Worm (Caenorhabditis elegans) whole organism, young adult: ENCODE data around the gene ugt-58.

ENCODE experiments used
- B0035.1 ChIP-seq: sonication (generic microtip); optimal IDR thresholded peaks from 2 replicates; lab custom pipeline; 2016; ENCODE audit warnings: missing genetic modification characterization, mild to moderate bottlenecking, missing compliant biosample characterization, missing genotype, missing genetic modification reagents
- C17E4.6 ChIP-seq: fragments of 200-800 bp; sonication (Bioruptor generic); IDR thresholded peaks from 2 replicates; pipeline ENCODE4 v1.3.6; 2022; ENCODE audit warnings: missing genetic modification reagents, missing genetic modification characterization, missing compliant biosample characterization
- F10E7.11 ChIP-seq: sonication (generic microtip); optimal IDR thresholded peaks from 2 replicates; lab custom pipeline; 2017; ENCODE audit warnings: mild to moderate bottlenecking, missing genetic modification characterization, moderate library complexity, missing compliant biosample characterization
- F33H1.4 ChIP-seq: fragments of 200-800 bp; sonication (Bioruptor generic); IDR thresholded peaks from 2 replicates; pipeline ENCODE4 v1.3.6; 2022; ENCODE audit warnings: missing genetic modification reagents, missing genetic modification characterization, missing compliant biosample characterization
- F37B4.10 ChIP-seq: fragments of 200-800 bp; sonication (Bioruptor generic); IDR thresholded peaks from 2 replicates; pipeline ENCODE4 v1.3.6; 2022; ENCODE audit warnings: missing genetic modification characterization, missing compliant biosample characterization
- F55B11.4 ChIP-seq: sonication (generic microtip); optimal IDR thresholded peaks from 2 replicates; lab custom pipeline; 2016; ENCODE audit warnings: missing compliant biosample characterization, missing genetic modification characterization, borderline replicate concordance; ENCODE audit not compliant: insufficient read depth
- F57C9.4 ChIP-seq: sonication (generic microtip); optimal IDR thresholded peaks from 2 replicates; lab custom pipeline; 2017; ENCODE audit warnings: mild to moderate bottlenecking, missing genetic modification characterization, missing compliant biosample characterization
- Y53G8AR.9 ChIP-seq: fragments of 200-800 bp; sonication (Bioruptor generic); conservative IDR thresholded peaks from 2 replicates; pipeline ENCODE4 v1.3.6; 2022; ENCODE audit warnings: missing genetic modification reagents, missing genetic modification characterization, missing compliant biosample characterization
- Y79H2A.3 ChIP-seq: fragments of 200-800 bp; sonication (Bioruptor generic); conservative IDR thresholded peaks from 2 replicates; pipeline ENCODE4 v1.3.6; 2022; ENCODE audit warnings: missing genetic modification reagents, missing genetic modification characterization, missing compliant biosample characterization
- ZK185.1 ChIP-seq: sonication (generic microtip); optimal IDR thresholded peaks from 2 replicates; lab custom pipeline; 2016; ENCODE audit warnings: mild to moderate bottlenecking, missing genetic modification characterization, missing compliant biosample characterization; ENCODE audit not compliant: poor library complexity, severe bottlenecking
- aptf-2 ChIP-seq: fragments of 200-800 bp; sonication (Bioruptor generic); conservative IDR thresholded peaks from 2 replicates; pipeline ENCODE4 v1.3.6; 2022; ENCODE audit warnings: missing genetic modification reagents, missing genetic modification characterization, missing compliant biosample characterization
- aptf-3 ChIP-seq: fragments of 200-800 bp; sonication (Bioruptor generic); IDR thresholded peaks from 2 replicates; pipeline ENCODE4 v1.3.6; 2022; ENCODE audit warnings: missing genetic modification characterization, missing compliant biosample characterization
- ccch-3 ChIP-seq: fragments of 200-800 bp; sonication (Bioruptor generic); optimal IDR thresholded peaks from 2 replicates; lab custom pipeline; 2018; ENCODE audit warnings: mild to moderate bottlenecking, missing genetic modification characterization, missing compliant biosample characterization
- ceh-27 ChIP-seq: fragments of 200-800 bp; sonication (Bioruptor generic); optimal IDR thresholded peaks from 2 replicates; lab custom pipeline; 2018; ENCODE audit warnings: mild to moderate bottlenecking, missing genetic modification characterization, moderate library complexity, missing compliant biosample characterization
- ceh-58 ChIP-seq: fragments of 200-800 bp; sonication (Bioruptor generic); IDR thresholded peaks from 2 replicates; pipeline ENCODE4 v1.3.6; 2022; ENCODE audit warnings: missing genetic modification characterization, missing compliant biosample characterization
- dox-1 ChIP-seq: fragments of 200-800 bp; sonication (Bioruptor generic); IDR thresholded peaks from 2 replicates; pipeline ENCODE4 v1.3.6; 2022; ENCODE audit warnings: missing genetic modification reagents, missing genetic modification characterization, missing compliant biosample characterization
- dpl-1 ChIP-seq: fragments of 150-350 bp; optimal IDR thresholded peaks from 2 replicates; lab custom pipeline; 2014; ENCODE audit warnings: missing biosample characterization, missing genetic modification reagents, missing genetic modification characterization
- gei-17 ChIP-seq: fragments of 200-800 bp; sonication (Bioruptor generic); optimal IDR thresholded peaks from 2 replicates; lab custom pipeline; 2018; ENCODE audit warnings: mild to moderate bottlenecking, missing genetic modification characterization, missing compliant biosample characterization
- him-1 ChIP-seq: sonication (generic microtip); optimal IDR thresholded peaks from 2 replicates; lab custom pipeline; 2016; ENCODE audit warnings: missing genotype, missing genetic modification reagents, missing genetic modification characterization, missing compliant biosample characterization
- hlh-26 ChIP-seq: fragments of 200-800 bp; sonication (Bioruptor generic); conservative IDR thresholded peaks from 2 replicates; pipeline ENCODE4 v1.3.6; 2022; ENCODE audit warnings: missing genetic modification reagents, missing genetic modification characterization, missing compliant biosample characterization
- lag-1 ChIP-seq: fragments of 200-800 bp; sonication (Bioruptor generic); IDR thresholded peaks from 2 replicates; pipeline ENCODE4 v1.3.6; 2022; ENCODE audit warnings: missing genetic modification reagents, missing genetic modification characterization, missing compliant biosample characterization
- lin-35 ChIP-seq, 3 experiments: fragments of 150-350 bp in 2 of 3; sonication (generic microtip) in 1 of 3; optimal IDR thresholded peaks; 2 replicates each; lab custom pipeline; 2014 to 2018; ENCODE audit warnings: missing biosample characterization in 3 of 3, missing genetic modification characterization in 3 of 3, missing genetic modification reagents in 3 of 3
- lin-54 ChIP-seq: fragments of 200-800 bp; sonication (Bioruptor generic); optimal IDR thresholded peaks from 2 replicates; lab custom pipeline; 2018; ENCODE audit warnings: mild to moderate bottlenecking, missing genetic modification characterization, missing compliant biosample characterization
- lir-1 ChIP-seq: fragments of 200-800 bp; sonication (Bioruptor generic); conservative IDR thresholded peaks from 2 replicates; pipeline ENCODE4 v1.3.6; 2022; ENCODE audit warnings: missing genetic modification reagents, missing genetic modification characterization, missing compliant biosample characterization
- lsl-1 ChIP-seq: fragments of 200-800 bp; sonication (Bioruptor generic); optimal IDR thresholded peaks from 2 replicates; lab custom pipeline; 2018; ENCODE audit warnings: mild to moderate bottlenecking, missing genetic modification characterization, moderate library complexity, missing compliant biosample characterization
- madf-10 ChIP-seq: sonication (generic microtip); optimal IDR thresholded peaks from 2 replicates; lab custom pipeline; 2016; ENCODE audit warnings: mild to moderate bottlenecking, missing genetic modification characterization, missing compliant biosample characterization
- mel-28 ChIP-seq: sonication (generic microtip); optimal IDR thresholded peaks from 2 replicates; lab custom pipeline; 2016; ENCODE audit warnings: borderline replicate concordance, mild to moderate bottlenecking, missing genetic modification characterization, missing compliant biosample characterization
- mes-4 ChIP-seq: sonication (generic microtip); optimal IDR thresholded peaks from 2 replicates; lab custom pipeline; 2016; ENCODE audit warnings: missing genotype, missing genetic modification characterization, missing compliant biosample characterization
- mxl-1 ChIP-seq: sonication (generic microtip); optimal IDR thresholded peaks from 2 replicates; lab custom pipeline; 2016; ENCODE audit warnings: missing genetic modification characterization, missing compliant biosample characterization
- nfya-1 ChIP-seq: sonication (generic microtip); optimal IDR thresholded peaks from 2 replicates; lab custom pipeline; 2017; ENCODE audit warnings: antibody characterized with exemption, missing compliant biosample characterization, missing genetic modification characterization, borderline replicate concordance; ENCODE audit not compliant: insufficient read depth
- nfya-2 ChIP-seq: fragments of 200-800 bp; sonication (Bioruptor generic); IDR thresholded peaks from 2 replicates; pipeline ENCODE4 v1.3.6; 2022; ENCODE audit warnings: missing genetic modification reagents, missing genetic modification characterization, missing compliant biosample characterization
- nhr-179 ChIP-seq: sonication (generic microtip); optimal IDR thresholded peaks from 2 replicates; lab custom pipeline; 2016; ENCODE audit warnings: mild to moderate bottlenecking, missing genetic modification characterization, missing compliant biosample characterization
- nhr-27 ChIP-seq: fragments of 200-800 bp; sonication (Bioruptor generic); optimal IDR thresholded peaks from 2 replicates; lab custom pipeline; 2018; ENCODE audit warnings: mild to moderate bottlenecking, missing genetic modification characterization, moderate library complexity, missing compliant biosample characterization
- nhr-80 ChIP-seq: sonication (generic microtip); optimal IDR thresholded peaks from 2 replicates; lab custom pipeline; 2016; ENCODE audit warnings: missing genetic modification characterization, missing compliant biosample characterization
- nhr-90 ChIP-seq: sonication (generic microtip); optimal IDR thresholded peaks from 2 replicates; lab custom pipeline; 2016; ENCODE audit warnings: missing genotype, mild to moderate bottlenecking, missing genetic modification characterization, missing compliant biosample characterization
- pbrm-1 ChIP-seq: fragments of 200-800 bp; sonication (Bioruptor generic); IDR thresholded peaks from 2 replicates; pipeline ENCODE4 v1.3.6; 2022; ENCODE audit warnings: missing genetic modification reagents, missing genetic modification characterization, missing compliant biosample characterization
- rcor-1 ChIP-seq: fragments of 200-800 bp; sonication (Bioruptor generic); IDR thresholded peaks from 2 replicates; pipeline ENCODE4 v1.3.6; 2022; ENCODE audit warnings: missing genetic modification reagents, missing genetic modification characterization, missing compliant biosample characterization
- repo-1 ChIP-seq: sonication (generic microtip); optimal IDR thresholded peaks from 2 replicates; lab custom pipeline; 2017; ENCODE audit warnings: mild to moderate bottlenecking, missing genetic modification characterization, missing compliant biosample characterization
- sea-2 ChIP-seq: fragments of 200-800 bp; sonication (Bioruptor generic); IDR thresholded peaks from 2 replicates; pipeline ENCODE4 v1.3.6; 2022; ENCODE audit warnings: missing genetic modification characterization, missing compliant biosample characterization
- snpc-1.1 ChIP-seq: sonication (generic microtip); optimal IDR thresholded peaks from 2 replicates; lab custom pipeline; 2017; ENCODE audit warnings: missing genetic modification characterization, mild to moderate bottlenecking, missing compliant biosample characterization, antibody characterized with exemption, moderate library complexity, missing genotype, missing genetic modification reagents; ENCODE audit not compliant: insufficient read depth
- snpc-4 ChIP-seq, 5 experiments: fragments of 150-350 bp in 1 of 5; sonication (generic microtip) in 4 of 5; optimal IDR thresholded peaks; 2 replicates each; lab custom pipeline; 2014 to 2018; ENCODE audit warnings: missing genetic modification characterization in 5 of 5, missing biosample characterization in 3 of 5, antibody characterized with exemption in 2 of 5, mild to moderate bottlenecking in 2 of 5, missing compliant biosample characterization in 2 of 5, missing genotype in 2 of 5, moderate library complexity in 2 of 5, missing genetic modification reagents in 1 of 5
- sptf-2 ChIP-seq: fragments of 200-800 bp; sonication (Bioruptor generic); optimal IDR thresholded peaks from 2 replicates; lab custom pipeline; 2018; ENCODE audit warnings: mild to moderate bottlenecking, missing genetic modification characterization, missing compliant biosample characterization
- xnd-1 ChIP-seq: sonication (generic microtip); optimal IDR thresholded peaks from 2 replicates; lab custom pipeline; 2016; ENCODE audit warnings: missing genotype, missing genetic modification reagents, missing genetic modification characterization, missing compliant biosample characterization
- zim-3 ChIP-seq: sonication (generic microtip); optimal IDR thresholded peaks from 2 replicates; lab custom pipeline; 2017; ENCODE audit warnings: mild to moderate bottlenecking, missing genetic modification characterization, moderate library complexity, missing compliant biosample characterization
- ztf-25 ChIP-seq: fragments of 200-800 bp; sonication (Bioruptor generic); IDR thresholded peaks from 2 replicates; pipeline ENCODE4 v1.3.6; 2022; ENCODE audit warnings: missing genetic modification reagents, missing genetic modification characterization, missing compliant biosample characterization
- ztf-6 ChIP-seq: fragments of 200-800 bp; sonication (Bioruptor generic); IDR thresholded peaks from 2 replicates; pipeline ENCODE4 v1.3.6; 2022; ENCODE audit warnings: missing genetic modification reagents, missing genetic modification characterization, missing compliant biosample characterization

ugt-58 gene

DNA sequence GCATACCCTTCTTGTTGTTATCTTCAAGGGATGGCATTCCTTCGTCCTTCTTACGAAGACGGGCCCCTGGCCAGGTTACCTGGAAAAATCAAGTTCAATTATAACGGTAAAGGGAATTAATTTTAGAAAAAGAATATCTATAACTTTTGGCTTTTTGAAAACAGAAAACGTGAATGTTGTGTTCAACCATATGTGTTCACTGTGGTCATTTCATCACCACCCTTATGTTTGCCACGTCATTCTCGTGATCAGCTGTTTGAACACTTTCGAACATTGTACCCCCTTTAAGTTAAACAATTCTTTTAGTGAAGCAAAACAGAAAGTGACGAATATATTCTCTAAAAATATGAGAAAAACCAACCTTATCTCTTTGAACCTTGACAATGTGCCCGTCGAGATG is 32.2 kb upstream of the ugt-58 start (continued):
- TF ChIP-seq gei-17 (GFP tag; lab: Kevin White, UChicago), result no peak
- TF ChIP-seq ceh-27 (GFP tag; lab: Kevin White, UChicago), result no peak
- no peak for TF ChIP-seq B0035.1 (tag; lab: Kevin White, UChicago)
- no peak for TF ChIP-seq mxl-1
- TF ChIP-seq mes-4 (tag; lab: Kevin White, UChicago), result no peak
- no peak for TF ChIP-seq xnd-1
- no peak for TF ChIP-seq F55B11.4 (tag; lab: Kevin White, UChicago)
- TF ChIP-seq repo-1 (tag; lab: Kevin White, UChicago), result no peak
- no peak for TF ChIP-seq hlh-26 (GFP tag; lab: Robert Waterston, UW)
- no peak for TF ChIP-seq lag-1 (GFP tag; lab: Robert Waterston, UW)
- TF ChIP-seq ZK185.1 (tag; lab: Kevin White, UChicago), result peak; percentile 37
- no peak for TF ChIP-seq lin-35 (GFP tag; optimal IDR thresholded peaks at IDR 0.05; lab: Kevin White, UChicago)
- TF ChIP-seq aptf-3 (GFP tag; lab: Robert Waterston, UW), result no peak
- no peak for TF ChIP-seq F33H1.4 (GFP tag; lab: Robert Waterston, UW)
- no peak for TF ChIP-seq nhr-27
- TF ChIP-seq nhr-90 (tag; lab: Kevin White, UChicago), result no peak
- no peak for TF ChIP-seq rcor-1 (GFP tag; lab: Robert Waterston, UW)
- TF ChIP-seq, all 124 proteins: peak for 6

- no peak for TF ChIP-seq aptf-2 (GFP tag; lab: Robert Waterston, UW)
- TF ChIP-seq ceh-27 (GFP tag; lab: Kevin White, UChicago), result no peak
- no peak for TF ChIP-seq ccch-3 (GFP tag; lab: Kevin White, UChicago)
- TF ChIP-seq B0035.1 (tag; lab: Kevin White, UChicago), result no peak
- TF ChIP-seq Y53G8AR.9 (GFP tag; lab: Robert Waterston, UW), result 0 out of 2 replicates have a peak, but pooled peaks have one; percentile 5
- no peak for TF ChIP-seq ceh-58 (GFP tag; lab: Robert Waterston, UW)
- no peak for TF ChIP-seq F10E7.11 (tag; lab: Kevin White, UChicago)
- no peak for TF ChIP-seq lir-1 (GFP tag; lab: Robert Waterston, UW)
- TF ChIP-seq dox-1 (GFP tag; lab: Robert Waterston, UW), result no peak
- no peak for TF ChIP-seq nfya-2
- TF ChIP-seq C17E4.6, result no peak
- peak; percentile 15 for TF ChIP-seq nhr-80
- TF ChIP-seq madf-10, result peak; percentile 21
- TF ChIP-seq lin-54 (GFP tag; lab: Kevin White, UChicago), result no peak
- TF ChIP-seq mel-28, result no peak
- no peak for TF ChIP-seq F33H1.4 (GFP tag; lab: Robert Waterston, UW)
- no peak for TF ChIP-seq snpc-1.1
- no peak for TF ChIP-seq sptf-2
- TF ChIP-seq dpl-1 (GFP tag; lab: Kevin White, UChicago), result no peak
- TF ChIP-seq nfya-1 (tag; lab: Kevin White, UChicago), result no peak
- TF ChIP-seq ztf-6 (GFP tag; lab: Robert Waterston, UW), result no peak
- TF ChIP-seq sea-2 (GFP tag; lab: Robert Waterston, UW), result no peak
- TF ChIP-seq Y79H2A.3 (GFP tag; lab: Robert Waterston, UW), result no peak
- peak; percentile 10; the same call in 1 of the 2 replicates for TF ChIP-seq pbrm-1 (GFP tag; lab: Robert Waterston, UW)
- no peak for TF ChIP-seq ztf-25 (GFP tag; lab: Robert Waterston, UW)
- no peak for TF ChIP-seq him-1 (tag; lab: Kevin White, UChicago)
- TF ChIP-seq ZK185.1 (tag; lab: Kevin White, UChicago), result peak; percentile 37
- no peak for TF ChIP-seq mxl-1
- TF ChIP-seq F37B4.10 (GFP tag; lab: Robert Waterston, UW), result 0 out of 2 replicates have a peak, but pooled peaks have one; percentile 40
- no peak for TF ChIP-seq F57C9.4
- TF ChIP-seq zim-3 (tag; lab: Kevin White, UChicago), result no peak
- TF ChIP-seq lsl-1, result no peak
- TF ChIP-seq snpc-4 (GFP tag; optimal IDR thresholded peaks at IDR 0.05; lab: Kevin White, UChicago), result no peak
- TF ChIP-seq snpc-4 (tag; optimal IDR thresholded peaks at IDR 0.05; lab: Kevin White, UChicago), result no peak
- no peak for TF ChIP-seq mes-4 (tag; lab: Kevin White, UChicago)
- TF ChIP-seq nhr-179, result no peak
These were observed 31.3 kb upstream of the ugt-58 start for ce11 chrII:9617902-9618245.
